Fruit fly (Drosophila melanogaster) whole organism, embryonic: ENCODE results near the gene CG13126.
A peak's percentile ranks its signal among the peaks of the same experiment; 100 is the strongest.

Experiments used
- ATbp ChIP-seq: fragments of 200-800 bp; sonication (Bioruptor generic); optimal IDR thresholded peaks from 2 replicates; lab custom pipeline; 2017; ENCODE audit warnings: missing biosample characterization, mild to moderate bottlenecking, missing genetic modification characterization, missing genetic modification reagents
- Abd-B ChIP-seq: fragments of 200-800 bp; sonication (Bioruptor generic); optimal IDR thresholded peaks from 2 replicates; lab custom pipeline; 2018; ENCODE audit warnings: missing biosample characterization, mild to moderate bottlenecking, missing genetic modification characterization, moderate library complexity
- Aef1 ChIP-seq: fragments of 200-800 bp; sonication (Bioruptor generic); IDR thresholded peaks from 3 replicates; pipeline ENCODE4 v1.3.6; 2022; ENCODE audit warnings: missing biosample characterization, missing genetic modification characterization
- CG1024 ChIP-seq: fragments of 200-800 bp; sonication (Bioruptor generic); IDR thresholded peaks from 2 replicates; pipeline ENCODE4 v1.3.6; 2022; ENCODE audit warnings: missing biosample characterization, missing genetic modification characterization
- CG10321 ChIP-seq: fragments of 200-800 bp; sonication (Bioruptor generic); IDR thresholded peaks from 2 replicates; pipeline ENCODE4 v1.3.6; 2022; ENCODE audit warnings: missing biosample characterization, missing genetic modification characterization
- CG11085 ChIP-seq: fragments of 200-800 bp; sonication (Bioruptor generic); IDR thresholded peaks from 2 replicates; pipeline ENCODE4 v1.3.6; 2022; ENCODE audit warnings: missing biosample characterization, missing genetic modification characterization
- CG11093 ChIP-seq: fragments of 200-800 bp; sonication (Bioruptor generic); IDR thresholded peaks from 3 replicates; pipeline ENCODE4 v1.3.6; 2022; ENCODE audit warnings: missing biosample characterization, missing genetic modification characterization
- CG12391 ChIP-seq: fragments of 200-800 bp; sonication (Bioruptor generic); optimal IDR thresholded peaks from 3 replicates; lab custom pipeline; 2018; ENCODE audit warnings: missing biosample characterization, mild to moderate bottlenecking, missing genetic modification characterization, moderate library complexity
- CG15073 ChIP-seq: fragments of 200-800 bp; sonication (Bioruptor generic); optimal IDR thresholded peaks from 2 replicates; lab custom pipeline; 2016; ENCODE audit warnings: missing biosample characterization, missing genetic modification characterization
- CG18262 ChIP-seq: fragments of 200-800 bp; optimal IDR thresholded peaks from 3 replicates; lab custom pipeline; 2019; ENCODE audit warnings: missing biosample characterization, mild to moderate bottlenecking, missing genetic modification characterization, moderate library complexity
- CG33557 ChIP-seq: fragments of 200-800 bp; sonication (Bioruptor generic); optimal IDR thresholded peaks from 2 replicates; lab custom pipeline; 2019; ENCODE audit warnings: missing biosample characterization, mild to moderate bottlenecking, missing genetic modification characterization, moderate library complexity
- CG3407 ChIP-seq: fragments of 200-800 bp; sonication (Bioruptor generic); optimal IDR thresholded peaks from 2 replicates; lab custom pipeline; 2018; ENCODE audit warnings: missing biosample characterization, mild to moderate bottlenecking, missing genetic modification characterization
- CG34224 ChIP-seq: fragments of 200-800 bp; sonication (Bioruptor generic); IDR thresholded peaks from 3 replicates; pipeline ENCODE4 v1.3.6; 2022; ENCODE audit warnings: missing biosample characterization, missing genetic modification characterization; ENCODE audit not compliant: partially characterized antibody
- CG4328 ChIP-seq: fragments of 200-800 bp; sonication (Bioruptor generic); optimal IDR thresholded peaks from 3 replicates; lab custom pipeline; 2017; ENCODE audit warnings: missing biosample characterization, missing genetic modification reagents, missing genetic modification characterization
- CG6765 ChIP-seq: fragments of 200-800 bp; sonication (Bioruptor generic); optimal IDR thresholded peaks from 3 replicates; lab custom pipeline; 2017; ENCODE audit warnings: missing biosample characterization, mild to moderate bottlenecking, missing genetic modification characterization
- CG6791 ChIP-seq: fragments of 200-800 bp; sonication (Bioruptor generic); IDR thresholded peaks from 3 replicates; pipeline ENCODE4 v1.3.6; 2022; ENCODE audit warnings: missing biosample characterization, missing genetic modification characterization; ENCODE audit not compliant: partially characterized antibody
- CG7786 ChIP-seq: fragments of 200-800 bp; sonication (Bioruptor generic); optimal IDR thresholded peaks from 2 replicates; lab custom pipeline; 2016; ENCODE audit warnings: missing biosample characterization, missing genetic modification characterization
- CG8089 ChIP-seq: fragments of 200-800 bp; sonication (Bioruptor generic); optimal IDR thresholded peaks from 3 replicates; lab custom pipeline; 2016; ENCODE audit warnings: missing biosample characterization, missing genetic modification characterization
- D19A ChIP-seq: fragments of 200-800 bp; optimal IDR thresholded peaks from 3 replicates; lab custom pipeline; 2019; ENCODE audit warnings: missing biosample characterization, mild to moderate bottlenecking, missing genetic modification characterization, moderate library complexity
- Dp ChIP-seq: fragments of 200-800 bp; sonication (Bioruptor generic); optimal IDR thresholded peaks from 2 replicates; lab custom pipeline; 2018; ENCODE audit warnings: missing biosample characterization, mild to moderate bottlenecking, missing genetic modification characterization, moderate library complexity
- Fer2 ChIP-seq: fragments of 200-800 bp; sonication (Bioruptor generic); optimal IDR thresholded peaks from 2 replicates; lab custom pipeline; 2018; ENCODE audit warnings: missing biosample characterization, mild to moderate bottlenecking, missing genetic modification characterization, moderate library complexity
- HHEX ChIP-seq: fragments of 200-800 bp; sonication (Bioruptor generic); optimal IDR thresholded peaks from 3 replicates; lab custom pipeline; 2017; ENCODE audit warnings: missing biosample characterization, mild to moderate bottlenecking, missing genetic modification characterization, missing genetic modification reagents
- Hr39 ChIP-seq: fragments of >200 bp; optimal IDR thresholded peaks from 2 replicates; lab custom pipeline; 2017
- Jarid2 ChIP-seq: fragments of 200-800 bp; sonication (Bioruptor generic); optimal IDR thresholded peaks from 3 replicates; lab custom pipeline; 2017; ENCODE audit warnings: mild to moderate bottlenecking, missing biosample characterization, missing genetic modification reagents, missing genetic modification characterization
- NC2α ChIP-seq: fragments of 200-800 bp; sonication (Bioruptor generic); optimal IDR thresholded peaks from 2 replicates; lab custom pipeline; 2016; ENCODE audit warnings: missing biosample characterization, missing genetic modification characterization
- Nf-YC ChIP-seq: fragments of 200-800 bp; optimal IDR thresholded peaks from 3 replicates; lab custom pipeline; 2019; ENCODE audit warnings: missing biosample characterization, mild to moderate bottlenecking, missing genetic modification characterization, moderate library complexity
- NfI ChIP-seq: fragments of 200-800 bp; sonication (Bioruptor generic); optimal IDR thresholded peaks from 3 replicates; lab custom pipeline; 2018; ENCODE audit warnings: missing biosample characterization, mild to moderate bottlenecking, missing genetic modification characterization, moderate library complexity
- PHDP ChIP-seq: fragments of 200-800 bp; sonication (Bioruptor generic); optimal IDR thresholded peaks from 3 replicates; lab custom pipeline; 2018; ENCODE audit warnings: missing biosample characterization, mild to moderate bottlenecking, missing genetic modification characterization, moderate library complexity
- Sox100B ChIP-seq: fragments of 200-800 bp; sonication (Bioruptor generic); optimal IDR thresholded peaks from 3 replicates; lab custom pipeline; 2018; ENCODE audit warnings: missing biosample characterization, mild to moderate bottlenecking, missing genetic modification characterization
- Usf ChIP-seq: fragments of 200-800 bp; sonication (Bioruptor generic); optimal IDR thresholded peaks from 2 replicates; lab custom pipeline; 2017; ENCODE audit warnings: missing genotype, missing biosample characterization, missing genetic modification characterization
- Xrp1 ChIP-seq: fragments of 200-800 bp; sonication (Bioruptor generic); IDR thresholded peaks from 2 replicates; pipeline ENCODE4 v1.3.6; 2022; ENCODE audit warnings: missing biosample characterization, missing genetic modification characterization
- bsh ChIP-seq, 2 experiments: fragments of 200-800 bp; sonication (Bioruptor generic); optimal IDR thresholded peaks; 2 replicates each; lab custom pipeline; 2017 to 2018; ENCODE audit warnings: mild to moderate bottlenecking in 2 of 2, missing biosample characterization in 2 of 2, missing genetic modification characterization in 2 of 2, moderate library complexity in 1 of 2
- cato ChIP-seq: fragments of 200-800 bp; sonication (Bioruptor generic); optimal IDR thresholded peaks from 2 replicates; lab custom pipeline; 2016; ENCODE audit warnings: missing biosample characterization, missing genetic modification characterization, borderline replicate concordance
- chif ChIP-seq, 2 experiments: fragments of 200-800 bp; sonication (Bioruptor generic); optimal IDR thresholded peaks; 3 replicates each; lab custom pipeline; 2016; ENCODE audit warnings: missing biosample characterization in 2 of 2, missing genetic modification characterization in 2 of 2
- crol ChIP-seq: fragments of 200-800 bp; sonication (Bioruptor generic); IDR thresholded peaks from 2 replicates; pipeline ENCODE4 v1.3.6; 2022; ENCODE audit warnings: missing biosample characterization, missing genetic modification characterization
- crp ChIP-seq, 2 experiments: fragments of 200-800 bp; sonication (Bioruptor generic); optimal IDR thresholded peaks; 2 replicates in 1 of 2; 3 replicates in 1 of 2; lab custom pipeline; 2017; ENCODE audit warnings: missing biosample characterization in 2 of 2, missing genetic modification characterization in 2 of 2, mild to moderate bottlenecking in 1 of 2, moderate library complexity in 1 of 2
- dpn ChIP-seq, 2 experiments: fragments of 200-800 bp; sonication (Bioruptor generic); optimal IDR thresholded peaks; 3 replicates each; lab custom pipeline; 2016; ENCODE audit warnings: missing biosample characterization in 2 of 2, missing genetic modification characterization in 2 of 2
- esg ChIP-seq: fragments of 200-800 bp; sonication (Bioruptor generic); conservative IDR thresholded peaks from 2 replicates; pipeline ENCODE4 v1.3.6; 2022; ENCODE audit warnings: missing biosample characterization, missing genetic modification characterization
- ewg ChIP-seq: fragments of 200-800 bp; sonication (Bioruptor generic); optimal IDR thresholded peaks from 3 replicates; lab custom pipeline; 2017; ENCODE audit warnings: mild to moderate bottlenecking, missing biosample characterization, missing genetic modification reagents, missing genetic modification characterization
- exex ChIP-seq: fragments of 200-800 bp; sonication (Bioruptor generic); optimal IDR thresholded peaks from 4 replicates; lab custom pipeline; 2018; ENCODE audit warnings: missing biosample characterization, mild to moderate bottlenecking, missing genetic modification characterization, moderate library complexity
- ftz-f1 ChIP-seq: fragments of 200-800 bp; sonication (Bioruptor generic); optimal IDR thresholded peaks from 2 replicates; lab custom pipeline; 2016; ENCODE audit warnings: missing biosample characterization, missing genetic modification characterization
- hbn ChIP-seq: fragments of 200-800 bp; sonication (Bioruptor generic); IDR thresholded peaks from 2 replicates; pipeline ENCODE4 v1.3.6; 2022; ENCODE audit warnings: missing biosample characterization, missing genetic modification characterization; ENCODE audit not compliant: partially characterized antibody
- insv ChIP-seq, 2 experiments: fragments of 200-800 bp; sonication (Bioruptor generic); optimal IDR thresholded peaks; 3 replicates each; lab custom pipeline; 2016 to 2018; ENCODE audit warnings: missing biosample characterization in 2 of 2, missing genetic modification characterization in 2 of 2
- kni ChIP-seq: fragments of 200-800 bp; sonication (Bioruptor generic); optimal IDR thresholded peaks from 3 replicates; lab custom pipeline; 2017; ENCODE audit warnings: mild to moderate bottlenecking, missing biosample characterization, missing genetic modification reagents, missing genetic modification characterization
- maf-S ChIP-seq: fragments of 200-800 bp; sonication (Bioruptor generic); optimal IDR thresholded peaks from 2 replicates; lab custom pipeline; 2016; ENCODE audit warnings: missing biosample characterization, missing genetic modification characterization
- mld ChIP-seq: fragments of 200-800 bp; sonication (Bioruptor generic); IDR thresholded peaks from 3 replicates; pipeline ENCODE4 v1.3.6; 2022; ENCODE audit warnings: missing biosample characterization, missing genetic modification characterization; ENCODE audit not compliant: partially characterized antibody
- p53 ChIP-seq: fragments of 200-800 bp; sonication (Bioruptor generic); optimal IDR thresholded peaks from 2 replicates; lab custom pipeline; 2016; ENCODE audit warnings: missing biosample characterization, missing genetic modification characterization
- schlank ChIP-seq: fragments of 200-800 bp; sonication (Bioruptor generic); optimal IDR thresholded peaks from 2 replicates; lab custom pipeline; 2018; ENCODE audit warnings: missing biosample characterization, mild to moderate bottlenecking, missing genetic modification characterization
- slp2 ChIP-seq: fragments of 200-800 bp; sonication (Bioruptor generic); optimal IDR thresholded peaks from 2 replicates; lab custom pipeline; 2016; ENCODE audit warnings: missing biosample characterization, missing genetic modification characterization
- yki ChIP-seq: fragments of >200 bp; optimal IDR thresholded peaks from 3 replicates; lab custom pipeline; 2018

CG13126 gene

dm6 chr2L:9954119-9954518 lies at the start of gene CG13126, which contains the start of gene CG4709:
Gene CG13126 (minus strand): TSS chr2L:9954181.
Gene CG4709 (plus strand): TSS chr2L:9954325.
- TF ChIP-seq schlank (tag; lab: Kevin White, UChicago) (peak; percentile 24), yki (lab: Kevin White, UChicago) (no peak), crol (GFP tag; lab: Robert Waterston, UW) (no peak), Aef1 (GFP tag; lab: Robert Waterston, UW) (peak; percentile 81), Usf (GFP tag; lab: Kevin White, UChicago) (peak; percentile 57), crp (GFP tag; optimal IDR thresholded peaks at IDR 0.05; lab: Kevin White, UChicago) (peak; percentile 79 to 96), kni (GFP tag; lab: Kevin White, UChicago) (no peak), CG6791 (GFP tag; lab: Robert Waterston, UW) (no peak), Hr39 (lab: Kevin White, UChicago) (no peak), PHDP (peak; percentile 93), CG11093 (GFP tag; lab: Robert Waterston, UW) (peak; percentile 85), CG10321 (GFP tag; lab: Robert Waterston, UW) (peak; percentile 58), chif (GFP tag; optimal IDR thresholded peaks at IDR 0.05; lab: Kevin White, UChicago) (peak in 1 of 2 experiments; percentile 42), p53 (GFP tag; lab: Kevin White, UChicago) (no peak), NC2α (GFP tag; lab: Kevin White, UChicago) (no peak), Nf-YC (tag; lab: Kevin White, UChicago) (peak; percentile 82), bsh (GFP tag; optimal IDR thresholded peaks at IDR 0.05; lab: Kevin White, UChicago) (peak; percentile 63 to 92), exex (tag; lab: Kevin White, UChicago) (peak; percentile 74), Jarid2 (GFP tag; lab: Kevin White, UChicago) (peak; percentile 67), CG3407 (GFP tag; lab: Kevin White, UChicago) (peak; percentile 79), slp2 (peak; percentile 26), esg (GFP tag; lab: Robert Waterston, UW) (peak; percentile 88), CG34224 (no peak), D19A (tag; lab: Kevin White, UChicago) (peak; percentile 90), hbn (GFP tag; lab: Robert Waterston, UW) (no peak), maf-S (GFP tag; lab: Kevin White, UChicago) (no peak), CG12391 (peak; percentile 96), CG8089 (GFP tag; lab: Kevin White, UChicago) (no peak), Abd-B (peak; percentile 83), dpn (GFP tag; optimal IDR thresholded peaks at IDR 0.05; lab: Kevin White, UChicago) (peak; percentile 2 to 93), CG6765 (GFP tag; lab: Kevin White, UChicago) (peak; percentile 88), NfI (peak; percentile 87), HHEX (GFP tag; lab: Kevin White, UChicago) (peak; percentile 92), CG33557 (peak; percentile 87), ewg (GFP tag; lab: Kevin White, UChicago) (peak; percentile 74), CG11085 (peak; percentile 77), CG15073 (GFP tag; lab: Kevin White, UChicago) (peak; percentile 57), CG18262 (peak; percentile 97), CG4328 (GFP tag; lab: Kevin White, UChicago) (peak; percentile 76), CG7786 (peak; percentile 9), Sox100B (GFP tag; lab: Kevin White, UChicago) (peak; percentile 91), insv (GFP tag; optimal IDR thresholded peaks at IDR 0.05; lab: Kevin White, UChicago) (peak in 1 of 2 experiments; percentile 45), ATbp (peak; percentile 82), mld (no peak), Fer2 (tag; lab: Kevin White, UChicago) (peak; percentile 86), ftz-f1 (no peak), Dp (GFP tag; lab: Kevin White, UChicago) (peak; percentile 57), cato (GFP tag; lab: Kevin White, UChicago) (peak; percentile 70), CG1024 (peak; percentile 66; the same call in 1 of the 2 replicates), Xrp1 (GFP tag; lab: Robert Waterston, UW) (peak; percentile 97)
